Fruit fly (Drosophila melanogaster) whole organism, prepupa: ENCODE results near the gene CG8765.
A peak's percentile ranks its signal among the peaks of the same experiment; 100 is the strongest.

Experiments
- CG10631 ChIP-seq: fragments of 200-800 bp; sonication (Bioruptor generic); optimal IDR thresholded peaks from 2 replicates; lab custom pipeline; 2016; ENCODE audit warnings: missing biosample characterization, missing genetic modification characterization
- CG10669 ChIP-seq: fragments of 200-800 bp; sonication (Bioruptor generic); optimal IDR thresholded peaks from 3 replicates; lab custom pipeline; 2018; ENCODE audit warnings: missing biosample characterization, mild to moderate bottlenecking, missing genetic modification characterization, moderate library complexity
- CG11294 ChIP-seq: fragments of 200-800 bp; sonication (Bioruptor generic); IDR thresholded peaks from 2 replicates; pipeline ENCODE4 v1.3.6; 2022; ENCODE audit warnings: missing biosample characterization, missing genetic modification characterization
- CG11762 ChIP-seq: fragments of 200-800 bp; sonication (Bioruptor generic); optimal IDR thresholded peaks from 3 replicates; lab custom pipeline; 2016; ENCODE audit warnings: missing biosample characterization, missing genetic modification characterization; ENCODE audit not compliant: insufficient read depth
- CG11902 ChIP-seq: fragments of 200-800 bp; sonication (Bioruptor generic); optimal IDR thresholded peaks from 3 replicates; lab custom pipeline; 2016; ENCODE audit warnings: missing biosample characterization, missing genetic modification characterization
- CG15336 ChIP-seq: fragments of 200-800 bp; sonication (Bioruptor generic); IDR thresholded peaks from 2 replicates; pipeline ENCODE4 v1.3.6; 2022; ENCODE audit warnings: missing biosample characterization, missing genetic modification characterization
- CG3032 ChIP-seq: fragments of 200-800 bp; optimal IDR thresholded peaks from 2 replicates; lab custom pipeline; 2019; ENCODE audit warnings: missing biosample characterization, mild to moderate bottlenecking, missing genetic modification characterization, moderate library complexity
- CG31627 ChIP-seq: fragments of 200-800 bp; sonication (Bioruptor generic); optimal IDR thresholded peaks from 3 replicates; lab custom pipeline; 2016; ENCODE audit warnings: missing biosample characterization, missing genetic modification characterization
- CG32006 ChIP-seq: fragments of 200-800 bp; sonication (Bioruptor generic); optimal IDR thresholded peaks from 3 replicates; lab custom pipeline; 2017; ENCODE audit warnings: missing biosample characterization, mild to moderate bottlenecking, missing genetic modification characterization
- CG34406 ChIP-seq: fragments of 200-800 bp; sonication (Bioruptor generic); optimal IDR thresholded peaks from 3 replicates; lab custom pipeline; 2016; ENCODE audit warnings: missing biosample characterization, missing genetic modification characterization
- CG3919 ChIP-seq: fragments of 200-800 bp; sonication (Bioruptor generic); optimal IDR thresholded peaks from 3 replicates; lab custom pipeline; 2016; ENCODE audit warnings: missing biosample characterization, missing genetic modification characterization
- CG4318 ChIP-seq: fragments of 200-800 bp; sonication (Bioruptor generic); optimal IDR thresholded peaks from 3 replicates; lab custom pipeline; 2017; ENCODE audit warnings: missing biosample characterization, mild to moderate bottlenecking, missing genetic modification characterization
- CG6163 ChIP-seq: fragments of 200-800 bp; sonication (Bioruptor generic); IDR thresholded peaks from 3 replicates; pipeline ENCODE4 v1.3.6; 2022; ENCODE audit warnings: missing biosample characterization, missing genetic modification characterization
- CG6276 ChIP-seq: fragments of 200-800 bp; sonication (Bioruptor generic); optimal IDR thresholded peaks from 2 replicates; lab custom pipeline; 2017; ENCODE audit warnings: missing biosample characterization, mild to moderate bottlenecking, missing genetic modification characterization
- CG6792 ChIP-seq: fragments of 200-800 bp; sonication (Bioruptor generic); optimal IDR thresholded peaks from 3 replicates; lab custom pipeline; 2016; ENCODE audit warnings: missing biosample characterization, missing genetic modification characterization
- CG6854 ChIP-seq: fragments of 200-800 bp; sonication (Bioruptor generic); optimal IDR thresholded peaks from 2 replicates; lab custom pipeline; 2017; ENCODE audit warnings: missing biosample characterization, mild to moderate bottlenecking, missing genetic modification characterization
- CG7368 ChIP-seq: fragments of 200-800 bp; sonication (Bioruptor generic); optimal IDR thresholded peaks from 3 replicates; lab custom pipeline; 2016; ENCODE audit warnings: missing biosample characterization, missing genetic modification characterization
- CG8632 ChIP-seq: fragments of 200-800 bp; sonication (Bioruptor generic); optimal IDR thresholded peaks from 3 replicates; lab custom pipeline; 2016; ENCODE audit warnings: missing biosample characterization, missing genetic modification characterization
- CG9139 ChIP-seq: fragments of 200-800 bp; sonication (Bioruptor generic); optimal IDR thresholded peaks from 3 replicates; lab custom pipeline; 2017; ENCODE audit warnings: missing biosample characterization, mild to moderate bottlenecking, missing genetic modification characterization
- Eip75B ChIP-seq: fragments of 200-800 bp; sonication (Bioruptor generic); optimal IDR thresholded peaks from 3 replicates; lab custom pipeline; 2016; ENCODE audit warnings: missing biosample characterization, missing genetic modification characterization
- Eip78C ChIP-seq: fragments of 200-800 bp; sonication (Bioruptor generic); peaks from one replicate; lab custom pipeline; 2016; ENCODE audit warnings: missing biosample characterization, missing genetic modification characterization
- Eip93F ChIP-seq: fragments of 200-800 bp; sonication (Bioruptor generic); optimal IDR thresholded peaks from 2 replicates; lab custom pipeline; 2016; ENCODE audit warnings: missing biosample characterization, mild to moderate bottlenecking, missing genetic modification characterization
- Ets21C ChIP-seq: fragments of 200-800 bp; sonication (Bioruptor generic); optimal IDR thresholded peaks from 3 replicates; lab custom pipeline; 2016; ENCODE audit warnings: missing biosample characterization, missing genetic modification characterization
- Ets96B ChIP-seq: fragments of 200-800 bp; optimal IDR thresholded peaks from 2 replicates; lab custom pipeline; 2019; ENCODE audit warnings: missing biosample characterization, mild to moderate bottlenecking, missing genetic modification characterization, moderate library complexity
- Gug ChIP-seq: fragments of 200-800 bp; sonication (Bioruptor generic); IDR thresholded peaks from 2 replicates; pipeline ENCODE4 v1.3.6; 2022; ENCODE audit warnings: missing biosample characterization, missing genetic modification characterization
- Hr39 ChIP-seq: fragments of 200-800 bp; sonication (Bioruptor generic); optimal IDR thresholded peaks from 2 replicates; lab custom pipeline; 2016; ENCODE audit warnings: missing biosample characterization, missing genetic modification characterization
- Hr4 ChIP-seq: fragments of 200-800 bp; sonication (Bioruptor generic); optimal IDR thresholded peaks from 3 replicates; lab custom pipeline; 2016; ENCODE audit warnings: missing biosample characterization, missing genetic modification characterization
- Lpt ChIP-seq: fragments of 200-800 bp; sonication (Bioruptor generic); optimal IDR thresholded peaks from 3 replicates; lab custom pipeline; 2016; ENCODE audit warnings: missing biosample characterization, missing genetic modification characterization
- Met ChIP-seq: fragments of 200-800 bp; sonication (Bioruptor generic); optimal IDR thresholded peaks from 3 replicates; lab custom pipeline; 2016; ENCODE audit warnings: missing biosample characterization, missing genetic modification characterization
- OdsH ChIP-seq: fragments of 200-800 bp; sonication (Bioruptor generic); optimal IDR thresholded peaks from 3 replicates; lab custom pipeline; 2016; ENCODE audit warnings: missing biosample characterization, missing genetic modification characterization
- Smox ChIP-seq: fragments of 200-800 bp; sonication (Bioruptor generic); optimal IDR thresholded peaks from 3 replicates; lab custom pipeline; 2016; ENCODE audit warnings: missing biosample characterization, missing genetic modification characterization
- Sox102F ChIP-seq: fragments of 200-800 bp; sonication (Bioruptor generic); optimal IDR thresholded peaks from 2 replicates; lab custom pipeline; 2016; ENCODE audit warnings: missing biosample characterization, mild to moderate bottlenecking, missing genetic modification characterization
- Sox14 ChIP-seq: fragments of 200-800 bp; sonication (Bioruptor generic); optimal IDR thresholded peaks from 3 replicates; lab custom pipeline; 2016; ENCODE audit warnings: missing biosample characterization, missing genetic modification characterization
- Sox15 ChIP-seq: fragments of 200-800 bp; sonication (Bioruptor generic); optimal IDR thresholded peaks from 3 replicates; lab custom pipeline; 2016; ENCODE audit warnings: missing biosample characterization, missing genetic modification characterization
- achi ChIP-seq: fragments of 200-800 bp; sonication (Bioruptor generic); optimal IDR thresholded peaks from 3 replicates; lab custom pipeline; 2016; ENCODE audit warnings: missing biosample characterization, missing genetic modification characterization
- acj6 ChIP-seq: fragments of 200-800 bp; sonication (Bioruptor generic); optimal IDR thresholded peaks from 3 replicates; lab custom pipeline; 2016; ENCODE audit warnings: missing biosample characterization, missing genetic modification characterization
- cyc ChIP-seq: fragments of 200-800 bp; sonication (Bioruptor generic); optimal IDR thresholded peaks from 3 replicates; lab custom pipeline; 2016; ENCODE audit warnings: missing biosample characterization, missing genetic modification characterization
- dac ChIP-seq: fragments of 200-800 bp; sonication (Bioruptor generic); optimal IDR thresholded peaks from 2 replicates; lab custom pipeline; 2017; ENCODE audit warnings: missing biosample characterization, mild to moderate bottlenecking, missing genetic modification characterization
- dsx ChIP-seq: fragments of 200-800 bp; optimal IDR thresholded peaks from 3 replicates; lab custom pipeline; 2019; ENCODE audit warnings: missing biosample characterization, mild to moderate bottlenecking, missing genetic modification characterization, moderate library complexity; ENCODE audit not compliant: poor library complexity, severe bottlenecking
- eg ChIP-seq: fragments of 200-800 bp; sonication (Bioruptor generic); IDR thresholded peaks from 3 replicates; pipeline ENCODE4 v1.3.6; 2022; ENCODE audit warnings: missing biosample characterization, missing genetic modification characterization
- esn ChIP-seq: fragments of 200-800 bp; sonication (Bioruptor generic); optimal IDR thresholded peaks from 2 replicates; lab custom pipeline; 2016; ENCODE audit warnings: missing biosample characterization, mild to moderate bottlenecking, missing genetic modification characterization, moderate library complexity
- fd59A ChIP-seq: fragments of 200-800 bp; sonication (Bioruptor generic); optimal IDR thresholded peaks from 2 replicates; lab custom pipeline; 2017; ENCODE audit warnings: missing biosample characterization, mild to moderate bottlenecking, missing genetic modification characterization, missing genetic modification reagents
- fd85E ChIP-seq: fragments of 200-800 bp; sonication (Bioruptor generic); optimal IDR thresholded peaks from 3 replicates; lab custom pipeline; 2016; ENCODE audit warnings: missing biosample characterization, missing genetic modification characterization
- fkh ChIP-seq: fragments of 200-800 bp; sonication (Bioruptor generic); optimal IDR thresholded peaks from 3 replicates; lab custom pipeline; 2017; ENCODE audit warnings: missing biosample characterization, mild to moderate bottlenecking, missing genetic modification characterization, moderate library complexity
- lz ChIP-seq: fragments of 200-800 bp; sonication (Bioruptor generic); optimal IDR thresholded peaks from 3 replicates; lab custom pipeline; 2016; ENCODE audit warnings: missing biosample characterization, missing genetic modification characterization
- net ChIP-seq: fragments of 200-800 bp; sonication (Bioruptor generic); optimal IDR thresholded peaks from 3 replicates; lab custom pipeline; 2016; ENCODE audit warnings: missing biosample characterization, missing genetic modification characterization
- pdm3 ChIP-seq: fragments of 200-800 bp; sonication (Bioruptor generic); optimal IDR thresholded peaks from 3 replicates; lab custom pipeline; 2016; ENCODE audit warnings: missing biosample characterization, missing genetic modification characterization
- spab ChIP-seq: fragments of 200-800 bp; sonication (Bioruptor generic); optimal IDR thresholded peaks from 2 replicates; lab custom pipeline; 2017; ENCODE audit warnings: missing biosample characterization, mild to moderate bottlenecking, missing genetic modification characterization, missing genetic modification reagents
- svp ChIP-seq: fragments of 200-800 bp; sonication (Bioruptor generic); peaks from one replicate; lab custom pipeline; 2016; ENCODE audit warnings: missing biosample characterization, missing genetic modification characterization
- topi ChIP-seq: fragments of 200-800 bp; sonication (Bioruptor generic); optimal IDR thresholded peaks from 3 replicates; lab custom pipeline; 2016; ENCODE audit warnings: missing biosample characterization, missing genetic modification characterization
- vri ChIP-seq: fragments of 200-800 bp; sonication (Bioruptor generic); optimal IDR thresholded peaks from 3 replicates; lab custom pipeline; 2016; ENCODE audit warnings: missing biosample characterization, mild to moderate bottlenecking, missing genetic modification characterization

CG8765 gene

DNA sequence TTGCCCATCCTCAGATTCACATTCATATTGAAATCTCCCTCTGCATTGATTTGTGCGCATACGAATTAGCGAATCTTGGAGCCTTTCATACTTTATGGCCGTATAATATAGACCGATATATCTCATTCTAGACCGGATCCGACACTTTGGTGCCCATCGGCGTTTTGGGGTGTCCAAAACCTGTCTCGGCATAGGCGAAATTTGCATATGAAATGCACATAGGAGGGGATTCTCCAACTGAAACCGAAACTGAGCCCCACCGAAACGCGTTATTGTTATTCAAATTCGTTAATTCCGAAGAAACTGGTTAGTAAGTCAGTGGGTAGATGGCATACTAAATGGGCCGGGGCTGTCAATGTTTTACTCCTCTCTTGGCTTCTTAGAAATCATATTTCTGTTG lies 13.3 kb upstream of the CG8765 start:
- TF ChIP-seq Eip78C (GFP tag; lab: Kevin White, UChicago) (peak; percentile 5), dac (GFP tag; lab: Kevin White, UChicago) (no peak), CG7368 (no peak)

DNA sequence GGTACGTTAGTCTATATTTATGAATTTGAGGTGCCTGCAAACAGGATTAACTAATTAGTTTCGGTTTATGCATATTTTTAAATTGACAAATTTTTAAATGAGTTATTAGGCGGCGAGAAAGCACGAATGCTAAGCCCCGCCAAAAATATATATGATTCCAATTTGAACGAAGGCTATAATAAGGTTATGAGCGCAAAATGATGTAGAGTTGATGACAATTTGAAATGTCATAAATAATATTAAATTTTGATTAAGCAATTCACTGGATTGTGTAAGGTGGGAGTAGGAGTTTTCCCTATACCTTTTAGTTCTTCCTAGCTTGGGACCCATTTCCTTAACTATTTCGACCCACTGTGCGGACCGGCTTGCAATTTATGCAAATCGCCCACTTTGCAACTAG lies 12.5 kb upstream of the CG8765 start:
- TF ChIP-seq Gug (GFP tag; lab: Robert Waterston, UW) (no peak), pdm3 (GFP tag; lab: Kevin White, UChicago) (peak; percentile 60), CG6276 (GFP tag; lab: Kevin White, UChicago) (peak; percentile 59), Sox14 (GFP tag; lab: Kevin White, UChicago) (peak; percentile 49), CG6854 (no peak), CG8632 (GFP tag; lab: Kevin White, UChicago) (peak; percentile 44), Eip75B (GFP tag; lab: Kevin White, UChicago) (peak; percentile 66), spab (GFP tag; lab: Kevin White, UChicago) (peak; percentile 37), Smox (peak; percentile 53), CG4318 (GFP tag; lab: Kevin White, UChicago) (peak; percentile 36), CG10669 (GFP tag; lab: Kevin White, UChicago) (peak; percentile 20), CG6163 (GFP tag; lab: Robert Waterston, UW) (peak; percentile 75), Sox15 (GFP tag; lab: Kevin White, UChicago) (peak; percentile 24), acj6 (GFP tag; lab: Kevin White, UChicago) (peak; percentile 39), eg (GFP tag; lab: Robert Waterston, UW) (peak; percentile 69), CG10631 (GFP tag; lab: Kevin White, UChicago) (peak; percentile 38), vri (GFP tag; lab: Kevin White, UChicago) (no peak), Met (GFP tag; lab: Kevin White, UChicago) (peak; percentile 47), CG32006 (GFP tag; lab: Kevin White, UChicago) (peak; percentile 77), CG3919 (GFP tag; lab: Kevin White, UChicago) (peak; percentile 65), CG15336 (GFP tag; lab: Robert Waterston, UW) (peak; percentile 57; the same call in 1 of the 2 replicates), fkh (GFP tag; lab: Kevin White, UChicago) (no peak), lz (GFP tag; lab: Kevin White, UChicago) (peak; percentile 20), Ets96B (tag; lab: Kevin White, UChicago) (no peak), CG34406 (GFP tag; lab: Kevin White, UChicago) (peak; percentile 37), topi (GFP tag; lab: Kevin White, UChicago) (peak; percentile 55), CG6792 (GFP tag; lab: Kevin White, UChicago) (peak; percentile 43), CG9139 (GFP tag; lab: Kevin White, UChicago) (no peak), Hr39 (GFP tag; lab: Kevin White, UChicago) (peak; percentile 29), CG11762 (GFP tag; lab: Kevin White, UChicago) (peak; percentile 22), net (peak; percentile 65), Eip93F (no peak), dsx (GFP tag; lab: Kevin White, UChicago) (no peak), Lpt (GFP tag; lab: Kevin White, UChicago) (peak; percentile 66), CG11902 (GFP tag; lab: Kevin White, UChicago) (peak; percentile 54), CG11294 (GFP tag; lab: Robert Waterston, UW) (no peak), OdsH (peak; percentile 63), fd85E (GFP tag; lab: Kevin White, UChicago) (no peak), CG7368 (no peak), fd59A (GFP tag; lab: Kevin White, UChicago) (peak; percentile 28), Sox102F (GFP tag; lab: Kevin White, UChicago) (peak; percentile 32), svp (GFP tag; lab: Kevin White, UChicago) (peak; percentile 81), dac (GFP tag; lab: Kevin White, UChicago) (no peak), cyc (GFP tag; lab: Kevin White, UChicago) (peak; percentile 30), CG3032 (peak; percentile 25), esn (peak; percentile 53), achi (GFP tag; lab: Kevin White, UChicago) (peak; percentile 45), Ets21C (GFP tag; lab: Kevin White, UChicago) (peak; percentile 3), Hr4 (peak; percentile 67), CG31627 (peak; percentile 31)
